Worm (Caenorhabditis elegans) whole organism, L3 larva: ENCODE results near the gene T28H10.2.

Experiments used
- ZK546.5 ChIP-seq: sonication (generic microtip); optimal IDR thresholded peaks from 2 replicates; lab custom pipeline; 2017; ENCODE audit warnings: missing biosample characterization, missing genetic modification characterization
- ama-1 ChIP-seq: fragments of 150-350 bp; optimal IDR thresholded peaks from 2 replicates; lab custom pipeline; 2018
- elt-1 ChIP-seq: fragments of 150-350 bp; optimal IDR thresholded peaks from 2 replicates; lab custom pipeline; 2014; ENCODE audit warnings: missing biosample characterization, missing genetic modification characterization
- elt-3 ChIP-seq, 3 experiments: fragments of 150-350 bp in 1 of 3; sonication (generic microtip) in 2 of 3; optimal IDR thresholded peaks; 2 replicates in 2 of 3; 4 replicates in 1 of 3; lab custom pipeline; 2014 to 2017; ENCODE audit warnings: missing biosample characterization in 3 of 3, missing genetic modification characterization in 3 of 3
- nfya-1 ChIP-seq: sonication (generic microtip); optimal IDR thresholded peaks from 2 replicates; lab custom pipeline; 2017; ENCODE audit warnings: missing genetic modification characterization, mild to moderate bottlenecking, missing compliant biosample characterization, antibody characterized with exemption, moderate library complexity; ENCODE audit not compliant: insufficient read depth
- nhr-77 ChIP-seq: fragments of 150-350 bp; optimal IDR thresholded peaks from 2 replicates; lab custom pipeline; 2014; ENCODE audit warnings: missing biosample characterization, missing genetic modification characterization
- pha-4 ChIP-seq: fragments of 150-350 bp; optimal IDR thresholded peaks from 2 replicates; lab custom pipeline; 2014; ENCODE audit warnings: missing biosample characterization, missing genetic modification reagents, missing genetic modification characterization
- pqm-1 ChIP-seq: fragments of 150-350 bp; optimal IDR thresholded peaks from 2 replicates; lab custom pipeline; 2017; ENCODE audit warnings: missing biosample characterization, missing genetic modification characterization, inconsistent platforms
- sea-2 ChIP-seq: fragments of 150-350 bp; sonication (generic microtip); optimal IDR thresholded peaks from 4 replicates; lab custom pipeline; 2014; ENCODE audit warnings: missing biosample characterization, missing genetic modification reagents, missing genetic modification characterization
- snpc-4 ChIP-seq: fragments of 150-350 bp; optimal IDR thresholded peaks from 2 replicates; lab custom pipeline; 2014; ENCODE audit warnings: missing biosample characterization, missing genetic modification characterization
- unc-62 ChIP-seq: fragments of 150-350 bp; sonication (generic microtip); optimal IDR thresholded peaks from 4 replicates; lab custom pipeline; 2014; ENCODE audit warnings: missing biosample characterization, missing genetic modification reagents, missing genetic modification characterization
- ztf-11 ChIP-seq: fragments of 150-350 bp; optimal IDR thresholded peaks from 2 replicates; lab custom pipeline; 2014; ENCODE audit warnings: missing biosample characterization, missing genetic modification characterization

ce11 chrV:12506185-12506584 lies 6.6 kb downstream of the T28H10.2 start, which contains the start of gene nlp-46:
- TF ChIP-seq ztf-11 (tag; lab: Kevin White, UChicago): no peak
- no peak for TF ChIP-seq unc-62 (GFP tag; lab: Kevin White, UChicago)
- no peak for TF ChIP-seq pha-4 (tag; lab: Kevin White, UChicago)
- TF ChIP-seq elt-3 (tag; optimal IDR thresholded peaks at IDR 0.05; lab: Kevin White, UChicago): no peak
- no peak for TF ChIP-seq nfya-1 (tag; lab: Kevin White, UChicago)
- no peak for TF ChIP-seq sea-2
- TF ChIP-seq ama-1: no peak
- TF ChIP-seq nhr-77 (tag; lab: Kevin White, UChicago): no peak
- TF ChIP-seq ZK546.5 (tag; lab: Kevin White, UChicago): no peak
- TF ChIP-seq elt-1: no peak
- TF ChIP-seq snpc-4 (tag; lab: Kevin White, UChicago): no peak
- no peak for TF ChIP-seq pqm-1 (tag; lab: Kevin White, UChicago)
